Fruit fly (Drosophila melanogaster): ENCODE results near the gene trbd.

DNA sequence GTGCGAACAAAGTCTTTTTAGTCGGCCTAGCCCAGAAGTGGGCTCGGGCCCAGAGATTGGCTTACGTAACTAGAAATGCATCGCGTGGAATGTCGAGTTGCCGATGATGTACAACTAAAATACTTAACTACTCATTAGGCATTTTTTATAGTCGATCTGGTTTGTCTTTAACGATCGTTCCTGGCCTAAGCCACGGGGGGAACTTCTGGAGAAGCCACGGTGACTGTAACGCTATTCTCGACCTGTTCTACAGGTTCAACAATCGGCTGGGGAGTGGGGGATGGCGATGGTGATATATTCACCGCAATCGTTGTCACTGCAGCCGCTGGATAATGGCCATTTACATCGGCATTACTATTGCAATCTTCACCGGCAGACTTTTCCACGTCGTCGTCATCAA is 35.4 kb upstream of the trbd start, which contains the start of gene CG34409:
- TF ChIP-seq ttk (optimal IDR thresholded peaks at IDR 0.05) (no peak), insv (optimal IDR thresholded peaks at IDR 0.05) (no peak), psq (optimal IDR thresholded peaks at IDR 0.05) (no peak), h (optimal IDR thresholded peaks at IDR 0.05) (no peak), Myc (optimal IDR thresholded peaks at IDR 0.05) (no peak), Sin3A (optimal IDR thresholded peaks at IDR 0.05) (no peak)
